Fruit fly (Drosophila melanogaster) whole organism, embryonic: Measurements from ENCODE around the gene vih.
A peak's percentile ranks its signal among the peaks of the same experiment; 100 is the strongest.

Experiments
- Awh ChIP-seq: fragments of 200-800 bp; sonication (Bioruptor generic); IDR thresholded peaks from 2 replicates; pipeline ENCODE4, ENCODE4 v1.3.6; 2022; ENCODE audit warnings: missing biosample characterization, missing genetic modification characterization
- Blimp-1 ChIP-seq: fragments of 200-800 bp; sonication (Bioruptor generic); optimal IDR thresholded peaks from 3 replicates; lab custom pipeline; 2018; ENCODE audit warnings: missing biosample characterization, missing genetic modification characterization, mild to moderate bottlenecking, moderate library complexity, missing genetic modification reagents
- CG11504 ChIP-seq: fragments of 200-800 bp; sonication (Bioruptor generic); optimal IDR thresholded peaks from 3 replicates; lab custom pipeline; 2019; ENCODE audit warnings: missing biosample characterization, mild to moderate bottlenecking, missing genetic modification characterization, moderate library complexity
- CG12104 ChIP-seq: fragments of 200-800 bp; sonication (Bioruptor generic); optimal IDR thresholded peaks from 3 replicates; lab custom pipeline; 2016; ENCODE audit warnings: missing biosample characterization, missing genetic modification characterization
- CG12219 ChIP-seq: fragments of 200-800 bp; sonication (Bioruptor generic); optimal IDR thresholded peaks from 3 replicates; lab custom pipeline; 2018; ENCODE audit warnings: missing biosample characterization, mild to moderate bottlenecking, missing genetic modification characterization
- CG14014 ChIP-seq: fragments of 200-800 bp; sonication (Bioruptor generic); IDR thresholded peaks from 2 replicates; pipeline ENCODE4 v1.3.6; 2022; ENCODE audit warnings: missing biosample characterization, missing genetic modification characterization
- CG1603 ChIP-seq: fragments of 200-800 bp; sonication (Bioruptor generic); optimal IDR thresholded peaks from 2 replicates; lab custom pipeline; 2019; ENCODE audit warnings: missing biosample characterization, mild to moderate bottlenecking, missing genetic modification characterization, moderate library complexity
- CG16815 ChIP-seq: fragments of 200-800 bp; sonication (Bioruptor generic); optimal IDR thresholded peaks from 3 replicates; lab custom pipeline; 2017; ENCODE audit warnings: missing biosample characterization, mild to moderate bottlenecking, missing genetic modification characterization
- CG17385 ChIP-seq: fragments of 200-800 bp; sonication (Bioruptor generic); optimal IDR thresholded peaks from 3 replicates; lab custom pipeline; 2018; ENCODE audit warnings: missing biosample characterization, mild to moderate bottlenecking, missing genetic modification characterization
- CG18599 ChIP-seq: fragments of 200-800 bp; sonication (Bioruptor generic); optimal IDR thresholded peaks from 3 replicates; lab custom pipeline; 2017; ENCODE audit warnings: missing biosample characterization, missing genetic modification characterization, mild to moderate bottlenecking, moderate library complexity, missing genetic modification reagents
- CG32767 ChIP-seq: fragments of 200-800 bp; sonication (Bioruptor generic); IDR thresholded peaks from 2 replicates; pipeline ENCODE4 v1.3.6; 2022; ENCODE audit warnings: missing biosample characterization, missing genetic modification characterization
- CG4707 ChIP-seq: fragments of 200-800 bp; sonication (Bioruptor generic); optimal IDR thresholded peaks from 2 replicates; lab custom pipeline; 2018; ENCODE audit warnings: missing biosample characterization, mild to moderate bottlenecking, missing genetic modification characterization, moderate library complexity
- CG4854 ChIP-seq: fragments of 200-800 bp; sonication (Bioruptor generic); optimal IDR thresholded peaks from 2 replicates; lab custom pipeline; 2016; ENCODE audit warnings: missing biosample characterization, missing genetic modification characterization, inconsistent platforms
- CG6175 ChIP-seq: fragments of 200-800 bp; sonication (Bioruptor generic); IDR thresholded peaks from 3 replicates; pipeline ENCODE4 v1.3.6; 2022; ENCODE audit warnings: missing biosample characterization, missing genetic modification characterization
- CG6272 ChIP-seq: fragments of 200-800 bp; sonication (Bioruptor generic); IDR thresholded peaks from 2 replicates; pipeline ENCODE4 v1.3.6; 2022; ENCODE audit warnings: missing biosample characterization, missing genetic modification characterization
- CG6765 ChIP-seq: fragments of 200-800 bp; sonication (Bioruptor generic); optimal IDR thresholded peaks from 3 replicates; lab custom pipeline; 2017; ENCODE audit warnings: missing biosample characterization, mild to moderate bottlenecking, missing genetic modification characterization
- CG7928 ChIP-seq: fragments of 200-800 bp; sonication (Bioruptor generic); optimal IDR thresholded peaks from 2 replicates; lab custom pipeline; 2017; ENCODE audit warnings: missing biosample characterization, mild to moderate bottlenecking, missing genetic modification characterization
- CG8089 ChIP-seq: fragments of 200-800 bp; sonication (Bioruptor generic); optimal IDR thresholded peaks from 3 replicates; lab custom pipeline; 2016; ENCODE audit warnings: missing biosample characterization, missing genetic modification characterization
- Dbx ChIP-seq: fragments of 200-800 bp; sonication (Bioruptor generic); IDR thresholded peaks from 3 replicates; pipeline ENCODE4 v1.3.6; 2022; ENCODE audit warnings: missing biosample characterization, missing genetic modification characterization
- Ets65A ChIP-seq: fragments of 200-800 bp; sonication (Bioruptor generic); peaks from one replicate; lab custom pipeline; 2016; ENCODE audit warnings: missing biosample characterization, missing genetic modification characterization
- Fer1 ChIP-seq: fragments of 200-800 bp; sonication (Bioruptor generic); optimal IDR thresholded peaks from 2 replicates; lab custom pipeline; 2017; ENCODE audit warnings: missing biosample characterization, mild to moderate bottlenecking, missing genetic modification characterization
- Med ChIP-seq: fragments of 200-800 bp; sonication (Bioruptor generic); peaks from one replicate; lab custom pipeline; 2016; ENCODE audit warnings: missing biosample characterization, missing genetic modification characterization, mild to moderate bottlenecking, inconsistent platforms, moderate library complexity
- Mrtf ChIP-seq: fragments of 200-800 bp; sonication (Bioruptor generic); IDR thresholded peaks from 3 replicates; pipeline ENCODE4 v1.3.6; 2022; ENCODE audit warnings: missing biosample characterization, missing genetic modification characterization
- Myb ChIP-seq: fragments of 200-800 bp; sonication (Bioruptor generic); optimal IDR thresholded peaks from 2 replicates; lab custom pipeline; 2016; ENCODE audit warnings: missing biosample characterization, missing genetic modification characterization
- Nf-YA ChIP-seq: fragments of 200-800 bp; sonication (Bioruptor generic); IDR thresholded peaks from 2 replicates; pipeline ENCODE4 v1.3.6; 2022; ENCODE audit warnings: missing biosample characterization, missing genetic modification characterization
- Six4 ChIP-seq: fragments of 200-800 bp; sonication (Bioruptor generic); optimal IDR thresholded peaks from 2 replicates; lab custom pipeline; 2016; ENCODE audit warnings: missing biosample characterization, missing genetic modification characterization
- Ssrp ChIP-seq: fragments of 200-800 bp; sonication (Bioruptor generic); optimal IDR thresholded peaks from 2 replicates; lab custom pipeline; 2018; ENCODE audit warnings: missing biosample characterization, mild to moderate bottlenecking, missing genetic modification characterization, moderate library complexity
- abd-A ChIP-seq: fragments of 200-800 bp; sonication (Bioruptor generic); optimal IDR thresholded peaks from 3 replicates; lab custom pipeline; 2019; ENCODE audit warnings: missing biosample characterization, mild to moderate bottlenecking, missing genetic modification characterization, moderate library complexity
- ap ChIP-seq: fragments of 200-800 bp; sonication (Bioruptor generic); IDR thresholded peaks from 2 replicates; pipeline ENCODE4 v1.3.6; 2022; ENCODE audit warnings: missing biosample characterization, missing genetic modification characterization
- ase ChIP-seq: fragments of 200-800 bp; sonication (Bioruptor generic); IDR thresholded peaks from 3 replicates; pipeline ENCODE4 v1.3.6; 2022; ENCODE audit warnings: missing biosample characterization, missing genetic modification characterization
- bbx ChIP-seq: fragments of 200-800 bp; sonication (Bioruptor generic); IDR thresholded peaks from 2 replicates; pipeline ENCODE4 v1.3.6; 2022; ENCODE audit warnings: missing biosample characterization, missing genetic modification characterization; ENCODE audit not compliant: partially characterized antibody
- dmrt11E ChIP-seq: fragments of 200-800 bp; sonication (Bioruptor generic); optimal IDR thresholded peaks from 3 replicates; lab custom pipeline; 2018; ENCODE audit warnings: missing biosample characterization, mild to moderate bottlenecking, missing genetic modification characterization, moderate library complexity
- dmrt99B ChIP-seq: fragments of 200-800 bp; sonication (Bioruptor generic); optimal IDR thresholded peaks from 2 replicates; lab custom pipeline; 2018; ENCODE audit warnings: missing biosample characterization, mild to moderate bottlenecking, missing genetic modification characterization, moderate library complexity
- grau ChIP-seq: fragments of 200-800 bp; optimal IDR thresholded peaks from 3 replicates; lab custom pipeline; 2019; ENCODE audit warnings: missing biosample characterization, mild to moderate bottlenecking, missing genetic modification characterization, moderate library complexity
- gsb-n ChIP-seq: fragments of 200-800 bp; sonication (Bioruptor generic); optimal IDR thresholded peaks from 3 replicates; lab custom pipeline; 2018; ENCODE audit warnings: missing biosample characterization, mild to moderate bottlenecking, missing genetic modification characterization
- kni ChIP-seq: fragments of 200-800 bp; sonication (Bioruptor generic); optimal IDR thresholded peaks from 3 replicates; lab custom pipeline; 2017; ENCODE audit warnings: mild to moderate bottlenecking, missing biosample characterization, missing genetic modification reagents, missing genetic modification characterization
- nerfin-1 ChIP-seq: fragments of 200-800 bp; sonication (Bioruptor generic); optimal IDR thresholded peaks from 3 replicates; lab custom pipeline; 2019; ENCODE audit warnings: missing biosample characterization, mild to moderate bottlenecking, missing genetic modification characterization, moderate library complexity
- oc ChIP-seq: fragments of 200-800 bp; sonication (Bioruptor generic); optimal IDR thresholded peaks from 2 replicates; lab custom pipeline; 2018; ENCODE audit warnings: missing biosample characterization, mild to moderate bottlenecking, missing genetic modification characterization, moderate library complexity
- p53 ChIP-seq: fragments of 200-800 bp; sonication (Bioruptor generic); optimal IDR thresholded peaks from 2 replicates; lab custom pipeline; 2016; ENCODE audit warnings: missing biosample characterization, missing genetic modification characterization
- row ChIP-seq: fragments of 200-800 bp; sonication (Bioruptor generic); IDR thresholded peaks from 3 replicates; pipeline ENCODE4 v1.3.6; 2022; ENCODE audit warnings: missing biosample characterization, missing genetic modification characterization
- sd ChIP-seq: fragments of 200-800 bp; sonication (Bioruptor generic); optimal IDR thresholded peaks from 3 replicates; lab custom pipeline; 2018; ENCODE audit warnings: missing biosample characterization, mild to moderate bottlenecking, missing genetic modification characterization, moderate library complexity
- sisA ChIP-seq: fragments of 200-800 bp; sonication (Bioruptor generic); IDR thresholded peaks from 2 replicates; pipeline ENCODE4 v1.3.6; 2022; ENCODE audit warnings: missing biosample characterization, missing genetic modification characterization
- slou ChIP-seq: fragments of 200-800 bp; sonication (Bioruptor generic); optimal IDR thresholded peaks from 3 replicates; lab custom pipeline; 2016; ENCODE audit warnings: missing biosample characterization, missing genetic modification characterization
- sqz ChIP-seq: fragments of 200-800 bp; sonication (Bioruptor generic); optimal IDR thresholded peaks from 3 replicates; lab custom pipeline; 2018; ENCODE audit warnings: missing biosample characterization, mild to moderate bottlenecking, missing genetic modification characterization
- unpg ChIP-seq: fragments of 200-800 bp; sonication (Bioruptor generic); optimal IDR thresholded peaks from 3 replicates; lab custom pipeline; 2018; ENCODE audit warnings: missing biosample characterization, mild to moderate bottlenecking, missing genetic modification characterization, moderate library complexity
- vvl ChIP-seq: fragments of 200-800 bp; sonication (Bioruptor generic); IDR thresholded peaks from 2 replicates; pipeline ENCODE4 v1.3.6; 2022; ENCODE audit warnings: missing biosample characterization, missing genetic modification characterization
- wek ChIP-seq: fragments of 200-800 bp; sonication (Bioruptor generic); optimal IDR thresholded peaks from 3 replicates; lab custom pipeline; 2018; ENCODE audit warnings: missing biosample characterization, mild to moderate bottlenecking, missing genetic modification characterization, moderate library complexity
- yki ChIP-seq: fragments of >200 bp; optimal IDR thresholded peaks from 3 replicates; lab custom pipeline; 2018

Gene vih

dm6 chr3L:12456916-12457662 is 47.0 kb upstream of the vih start (continued):
- peak; percentile 92 for TF ChIP-seq CG11504 (tag; lab: Kevin White, UChicago)
- TF ChIP-seq Fer1, result no peak
- TF ChIP-seq Mrtf (GFP tag; lab: Robert Waterston, UW), result no peak; the same call in 2 of the 3 replicates
- TF ChIP-seq CG1603, result peak; percentile 37
- peak; percentile 68; the same call in 1 of the 2 replicates for TF ChIP-seq CG32767 (GFP tag; lab: Robert Waterston, UW)
- TF ChIP-seq CG12219 (GFP tag; lab: Kevin White, UChicago), result peak; percentile 48
- TF ChIP-seq CG6175 (GFP tag; lab: Robert Waterston, UW), result no peak
- peak; percentile 74 for TF ChIP-seq CG17385 (GFP tag; lab: Kevin White, UChicago)
- no peak for TF ChIP-seq Myb
- TF ChIP-seq CG4854 (GFP tag; lab: Kevin White, UChicago), result peak; percentile 53
- TF ChIP-seq Ssrp (tag; lab: Kevin White, UChicago), result peak; percentile 90
- TF ChIP-seq CG6765 (GFP tag; lab: Kevin White, UChicago), result peak; percentile 8
- TF ChIP-seq CG16815 (GFP tag; lab: Kevin White, UChicago), result peak; percentile 83
- TF ChIP-seq dmrt99B (tag; lab: Kevin White, UChicago), result peak; percentile 90
- no peak for TF ChIP-seq CG8089 (GFP tag; lab: Kevin White, UChicago)
- TF ChIP-seq ase (GFP tag; lab: Robert Waterston, UW), result peak; percentile 24; the same call in 1 of the 3 replicates
- TF ChIP-seq ap, result peak; percentile 44; the same call in 1 of the 2 replicates
- TF ChIP-seq slou (GFP tag; lab: Kevin White, UChicago), result no peak
- TF ChIP-seq gsb-n (tag; lab: Kevin White, UChicago), result peak; percentile 92
- TF ChIP-seq CG4707 (GFP tag; lab: Kevin White, UChicago), result peak; percentile 47

dm6 chr3L:12461953-12462352 is 42.1 kb upstream of the vih start:
- no peak for TF ChIP-seq p53 (GFP tag; lab: Kevin White, UChicago)
- peak; percentile 80 for TF ChIP-seq grau (tag; lab: Kevin White, UChicago)
- peak; percentile 76 for TF ChIP-seq oc
- TF ChIP-seq unpg (GFP tag; lab: Kevin White, UChicago), result no peak
- TF ChIP-seq Blimp-1 (GFP tag; lab: Kevin White, UChicago), result peak; percentile 77
- peak; percentile 97 for TF ChIP-seq abd-A (tag; lab: Kevin White, UChicago)
- TF ChIP-seq vvl (GFP tag; lab: Robert Waterston, UW), result 0 out of 2 replicates have a peak, but pooled peaks have one; percentile 27
- TF ChIP-seq sqz, result peak; percentile 61
- TF ChIP-seq row (GFP tag; lab: Robert Waterston, UW), result 0 out of 3 replicates have a peak, but pooled peaks have one; percentile 23
- TF ChIP-seq sd (tag; lab: Kevin White, UChicago), result peak; percentile 16
- TF ChIP-seq kni (GFP tag; lab: Kevin White, UChicago), result peak; percentile 10
- no peak for TF ChIP-seq yki (lab: Kevin White, UChicago)
- peak; percentile 87 for TF ChIP-seq Awh (GFP tag; lab: Robert Waterston, UW)
- TF ChIP-seq nerfin-1 (tag; lab: Kevin White, UChicago), result no peak
- TF ChIP-seq, all 482 proteins: peak for 10

dm6 chr3L:12463580-12463979 is 40.5 kb upstream of the vih start:
- TF ChIP-seq bbx (GFP tag; lab: Robert Waterston, UW) (no peak), Dbx (GFP tag; lab: Robert Waterston, UW) (0 out of 3 replicates have a peak, but pooled peaks have one; percentile 21), dmrt11E (no peak), CG6272 (no peak), Blimp-1 (GFP tag; lab: Kevin White, UChicago) (no peak), Ets65A (peak; percentile 81), Nf-YA (GFP tag; lab: Robert Waterston, UW) (no peak), CG12104 (GFP tag; lab: Kevin White, UChicago) (no peak), wek (no peak), CG18599 (GFP tag; lab: Kevin White, UChicago) (no peak), sisA (GFP tag; lab: Robert Waterston, UW) (no peak), CG14014 (no peak), CG7928 (GFP tag; lab: Kevin White, UChicago) (no peak), Six4 (GFP tag; lab: Kevin White, UChicago) (no peak), Med (GFP tag; lab: Kevin White, UChicago) (peak; percentile 23)
